Fruit fly (Drosophila melanogaster): Measurements from ENCODE around the gene CG1090.

- TF ChIP-seq sisA (GFP tag; IDR thresholded peaks at IDR 0.05) (no peak), BtbVII (GFP tag; optimal IDR thresholded peaks at IDR 0.05) (no peak)
These were observed 49.0 kb upstream of the CG1090 start, which contains the start of gene Vps24 for dm6 chr3R:4310683-4311066.

Data from whole organism, embryonic.